1 fruit fly cellular context compared by ENCODE assay signal in genomic region chr3R:19134957-19135356, dm6.
TF ChIP-seq lines count a peak whose summit lies in the region.

Gene Cyp12a4 (plus strand): TSS chr3R:19135158.

TF ChIP-seq in whole organism, embryonic, 481 proteins besides CTCF, POLR2A, EP300 and RAD21 (continued from another document):
- TF ChIP-seq sens (GFP tag; lab: Kevin White, UChicago) (peak; percentile 21), bbx (GFP tag; IDR thresholded peaks at IDR 0.05; lab: Robert Waterston, UW; ENCODE audit: partially characterized antibody) (no peak), cas (GFP tag; IDR thresholded peaks at IDR 0.05; lab: Robert Waterston, UW) (no peak), lab (GFP tag; optimal IDR thresholded peaks at IDR 0.05; lab: Kevin White, UChicago) (peak; percentile 38), Trl (optimal IDR thresholded peaks at IDR 0.05; lab: Kevin White, UChicago) (peak in 1 of 2 experiments; percentile 16), Trl (GFP tag; optimal IDR thresholded peaks at IDR 0.05; lab: Kevin White, UChicago) (no peak), ab (GFP tag; optimal IDR thresholded peaks at IDR 0.05; lab: Kevin White, UChicago) (no peak), phol (tag; optimal IDR thresholded peaks at IDR 0.05; lab: Kevin White, UChicago) (no peak), Lim3 (GFP tag; IDR thresholded peaks at IDR 0.05; lab: Robert Waterston, UW) (no peak), Rx (GFP tag; IDR thresholded peaks at IDR 0.05; lab: Robert Waterston, UW) (no peak), CG7786 (GFP tag; optimal IDR thresholded peaks at IDR 0.05; lab: Kevin White, UChicago) (no peak), CG1024 (GFP tag; IDR thresholded peaks at IDR 0.05; lab: Robert Waterston, UW) (no peak), E2f2 (GFP tag; IDR thresholded peaks at IDR 0.05; lab: Robert Waterston, UW) (no peak), CG5180 (GFP tag; optimal IDR thresholded peaks at IDR 0.05; lab: Kevin White, UChicago) (no peak), CG10565 (GFP tag; optimal IDR thresholded peaks at IDR 0.05; lab: Kevin White, UChicago) (no peak), Dbx (GFP tag; IDR thresholded peaks at IDR 0.05; lab: Robert Waterston, UW) (no peak), Neu2 (GFP tag; optimal IDR thresholded peaks at IDR 0.05; lab: Kevin White, UChicago; ENCODE audit: borderline replicate concordance) (no peak), CG10654 (GFP tag; optimal IDR thresholded peaks at IDR 0.05; lab: Kevin White, UChicago) (no peak), lola (GFP tag; optimal IDR thresholded peaks at IDR 0.05; lab: Kevin White, UChicago) (no peak), sug (tag; optimal IDR thresholded peaks at IDR 0.05; lab: Kevin White, UChicago) (peak; percentile 78), gro (GFP tag; optimal IDR thresholded peaks at IDR 0.05; lab: Kevin White, UChicago) (no peak), kni (GFP tag; optimal IDR thresholded peaks at IDR 0.05; lab: Kevin White, UChicago) (no peak), Gsc (GFP tag; IDR thresholded peaks at IDR 0.05; lab: Robert Waterston, UW) (no peak), CG4328 (GFP tag; optimal IDR thresholded peaks at IDR 0.05; lab: Kevin White, UChicago) (no peak), CG6689 (GFP tag; IDR thresholded peaks at IDR 0.05; lab: Robert Waterston, UW) (no peak), CG18599 (GFP tag; optimal IDR thresholded peaks at IDR 0.05; lab: Kevin White, UChicago) (peak; percentile 8), CG10979 (tag; optimal IDR thresholded peaks at IDR 0.05; lab: Kevin White, UChicago) (no peak), ftz-f1 (GFP tag; optimal IDR thresholded peaks at IDR 0.05; lab: Kevin White, UChicago) (no peak), Dll (GFP tag; IDR thresholded peaks at IDR 0.05; lab: Robert Waterston, UW; ENCODE audit: partially characterized antibody) (no peak), oc (tag; optimal IDR thresholded peaks at IDR 0.05; lab: Kevin White, UChicago) (no peak), hb (GFP tag; IDR thresholded peaks at IDR 0.05; lab: Robert Waterston, UW; ENCODE audit: partially characterized antibody) (no peak), pros (GFP tag; optimal IDR thresholded peaks at IDR 0.05; lab: Kevin White, UChicago) (no peak)
